Worm (Caenorhabditis elegans): ENCODE measurements around the gene C18G1.8.

C18G1.8 gene

DNA sequence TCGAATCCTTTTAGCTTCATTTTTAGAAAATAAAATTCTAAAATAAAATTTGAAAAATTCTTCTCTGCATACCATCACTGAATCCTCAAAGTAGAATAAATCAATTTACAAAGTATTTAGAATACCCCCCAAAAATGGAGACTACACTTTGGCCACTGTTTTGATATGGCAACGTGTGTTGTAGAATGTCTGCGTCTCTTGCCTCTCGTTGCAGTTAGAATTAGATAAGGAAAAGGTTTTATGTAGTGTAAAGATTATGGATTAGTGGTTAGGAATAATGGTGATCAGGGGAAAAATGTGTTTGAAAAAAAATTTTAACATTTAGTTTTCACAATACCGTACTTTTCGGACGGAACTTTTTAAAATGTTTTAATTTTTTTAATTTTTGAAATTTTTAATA lies 46.4 kb downstream of the C18G1.8 start, which contains the start of gene prx-6:
TSS of gene prx-6 (minus strand) at position 129 of the 400 bp plus-strand sequence.
- no peak for TF ChIP-seq dmd-4 (tag; optimal IDR thresholded peaks at IDR 0.05)
- TF ChIP-seq nhr-23 (tag; optimal IDR thresholded peaks at IDR 0.05), result no peak
- TF ChIP-seq C34F6.9 (tag; optimal IDR thresholded peaks at IDR 0.05), result no peak
- peak; percentile 6 for TF ChIP-seq gmeb-1 (tag; optimal IDR thresholded peaks at IDR 0.05)
- no peak for TF ChIP-seq nhr-12 (tag; optimal IDR thresholded peaks at IDR 0.05)
- no peak for TF ChIP-seq skn-1 (tag; optimal IDR thresholded peaks at IDR 0.05)
- TF ChIP-seq fos-1 (tag; optimal IDR thresholded peaks at IDR 0.05), result peak; percentile 41
- no peak for TF ChIP-seq F13H6.1 (tag; optimal IDR thresholded peaks at IDR 0.05)
- TF ChIP-seq unc-55 (GFP tag; optimal IDR thresholded peaks at IDR 0.05), result no peak
- TF ChIP-seq Y55F3AM.14 (GFP tag; optimal IDR thresholded peaks at IDR 0.05), result no peak
- TF ChIP-seq lin-11 (tag; optimal IDR thresholded peaks at IDR 0.05), result no peak
- peak; percentile 66 for TF ChIP-seq crh-2 (tag; optimal IDR thresholded peaks at IDR 0.05)
- TF ChIP-seq elt-3 (tag; optimal IDR thresholded peaks at IDR 0.05), result no peak

Measured in whole organism, L2 larva.